Fruit fly (Drosophila melanogaster): ENCODE results near the gene Obp69a.

Gene Obp69a

dm6 chr3L:12409343-12410302 lies 13.7 kb downstream of the Obp69a start (continued):
- TF ChIP-seq p53 (GFP tag; optimal IDR thresholded peaks at IDR 0.05) (no peak), CG7271 (tag; optimal IDR thresholded peaks at IDR 0.05) (no peak), CG9609 (GFP tag; optimal IDR thresholded peaks at IDR 0.05) (no peak), ap (GFP tag; IDR thresholded peaks at IDR 0.05) (no peak), lab (GFP tag; optimal IDR thresholded peaks at IDR 0.05) (peak; percentile 25), gem (tag; optimal IDR thresholded peaks at IDR 0.05) (no peak), ase (GFP tag; IDR thresholded peaks at IDR 0.05) (no peak), phol (tag; optimal IDR thresholded peaks at IDR 0.05) (no peak)

- peak; percentile 53 for TF ChIP-seq corto (GFP tag; optimal IDR thresholded peaks at IDR 0.05)
- no peak for TF ChIP-seq Myb (GFP tag; optimal IDR thresholded peaks at IDR 0.05)
- TF ChIP-seq E2f1 (GFP tag; IDR thresholded peaks at IDR 0.05), result no peak
- TF ChIP-seq jing (GFP tag; optimal IDR thresholded peaks at IDR 0.05), result no peak
- TF ChIP-seq CG11695 (GFP tag; IDR thresholded peaks at IDR 0.05), result no peak
- no peak for TF ChIP-seq slbo (GFP tag; IDR thresholded peaks at IDR 0.05)
- no peak for TF ChIP-seq da (GFP tag; optimal IDR thresholded peaks at IDR 0.05)
- TF ChIP-seq YL-1 (GFP tag; optimal IDR thresholded peaks at IDR 0.05), result no peak
- TF ChIP-seq Pdp1 (GFP tag; optimal IDR thresholded peaks at IDR 0.05), result peak in 1 of 2 experiments; percentile 19
- TF ChIP-seq Hey (tag; optimal IDR thresholded peaks at IDR 0.05), result no peak
- TF ChIP-seq her (GFP tag; optimal IDR thresholded peaks at IDR 0.05), result no peak
- no peak for TF ChIP-seq HLH3B (GFP tag; IDR thresholded peaks at IDR 0.05)
- 0 out of 3 replicates have a peak, but pooled peaks have one; percentile 13 for TF ChIP-seq CG34224 (GFP tag; IDR thresholded peaks at IDR 0.05; ENCODE audit: partially characterized antibody)
Measured at dm6 chr3L:12410472-12411213, 14.7 kb downstream of the Obp69a start.

- TF ChIP-seq Oaz (GFP tag; IDR thresholded peaks at IDR 0.05), result 0 out of 2 replicates have a peak, but pooled peaks have one; percentile 4
- peak in 1 of 2 experiments; percentile 29 for TF ChIP-seq Trl (optimal IDR thresholded peaks at IDR 0.05)
- no peak for TF ChIP-seq Trl (GFP tag; optimal IDR thresholded peaks at IDR 0.05)
- no peak for TF ChIP-seq E2f1 (GFP tag; IDR thresholded peaks at IDR 0.05)
- peak; percentile 7 for TF ChIP-seq Deaf1 (tag; optimal IDR thresholded peaks at IDR 0.05)
- peak; percentile 42 for TF ChIP-seq exex (tag; optimal IDR thresholded peaks at IDR 0.05)
- peak; percentile 53 for TF ChIP-seq sug (tag; optimal IDR thresholded peaks at IDR 0.05)
- no peak for TF ChIP-seq knrl (GFP tag; IDR thresholded peaks at IDR 0.05; ENCODE audit: partially characterized antibody)
- no peak for TF ChIP-seq H15 (GFP tag; IDR thresholded peaks at IDR 0.05)
- TF ChIP-seq chinmo (GFP tag; IDR thresholded peaks at IDR 0.05; ENCODE audit: partially characterized antibody), result peak; percentile 54; the same call in 1 of the 4 replicates
- TF ChIP-seq mirr (GFP tag; optimal IDR thresholded peaks at IDR 0.05), result peak; percentile 28
- TF ChIP-seq CG3163 (GFP tag; optimal IDR thresholded peaks at IDR 0.05), result peak; percentile 18
- peak; percentile 45 for TF ChIP-seq CG34376 (GFP tag; optimal IDR thresholded peaks at IDR 0.05)
- TF ChIP-seq ftz-f1 (GFP tag; optimal IDR thresholded peaks at IDR 0.05), result peak; percentile 64
Measured at dm6 chr3L:12411214-12411685, 15.3 kb downstream of the Obp69a start.
